Worm (Caenorhabditis elegans) whole organism, young adult: ENCODE results near the gene R02F11.2.

Source experiments
- B0019.2 ChIP-seq: fragments of 200-800 bp; sonication (Bioruptor generic); conservative IDR thresholded peaks from 2 replicates; pipeline ENCODE4 v1.3.6; 2022; ENCODE audit warnings: missing genetic modification reagents, missing genetic modification characterization, missing compliant biosample characterization
- C17E4.6 ChIP-seq: fragments of 200-800 bp; sonication (Bioruptor generic); IDR thresholded peaks from 2 replicates; pipeline ENCODE4 v1.3.6; 2022; ENCODE audit warnings: missing genetic modification reagents, missing genetic modification characterization, missing compliant biosample characterization
- F39B2.1 ChIP-seq: fragments of 200-800 bp; sonication (Bioruptor generic); IDR thresholded peaks from 2 replicates; pipeline ENCODE4 v1.3.6; 2022; ENCODE audit warnings: missing genetic modification reagents, missing genetic modification characterization, missing compliant biosample characterization
- F57A8.1 ChIP-seq: fragments of 200-800 bp; sonication (Bioruptor generic); optimal IDR thresholded peaks from 2 replicates; lab custom pipeline; 2018; ENCODE audit warnings: mild to moderate bottlenecking, missing genetic modification characterization, moderate library complexity, missing compliant biosample characterization
- F57C9.4 ChIP-seq: sonication (generic microtip); optimal IDR thresholded peaks from 2 replicates; lab custom pipeline; 2017; ENCODE audit warnings: mild to moderate bottlenecking, missing genetic modification characterization, missing compliant biosample characterization
- K11D2.4 ChIP-seq: fragments of 200-800 bp; sonication (Bioruptor generic); IDR thresholded peaks from 2 replicates; pipeline ENCODE4 v1.3.6; 2022; ENCODE audit warnings: missing genetic modification reagents, missing genetic modification characterization, missing compliant biosample characterization
- Y53G8AR.9 ChIP-seq: fragments of 200-800 bp; sonication (Bioruptor generic); conservative IDR thresholded peaks from 2 replicates; pipeline ENCODE4 v1.3.6; 2022; ENCODE audit warnings: missing genetic modification reagents, missing genetic modification characterization, missing compliant biosample characterization
- Y56A3A.18 ChIP-seq: fragments of 200-800 bp; sonication (Bioruptor generic); IDR thresholded peaks from 2 replicates; pipeline ENCODE4 v1.3.6; 2022; ENCODE audit warnings: missing genetic modification reagents, missing genetic modification characterization, missing compliant biosample characterization
- Y67H2A.10 ChIP-seq: fragments of 200-800 bp; sonication (Bioruptor generic); conservative IDR thresholded peaks from 2 replicates; pipeline ENCODE4 v1.3.6; 2022; ENCODE audit warnings: missing genetic modification reagents, missing genetic modification characterization, missing compliant biosample characterization
- Y79H2A.3 ChIP-seq: fragments of 200-800 bp; sonication (Bioruptor generic); conservative IDR thresholded peaks from 2 replicates; pipeline ENCODE4 v1.3.6; 2022; ENCODE audit warnings: missing genetic modification reagents, missing genetic modification characterization, missing compliant biosample characterization
- ZK185.1 ChIP-seq: sonication (generic microtip); optimal IDR thresholded peaks from 2 replicates; lab custom pipeline; 2016; ENCODE audit warnings: mild to moderate bottlenecking, missing genetic modification characterization, missing compliant biosample characterization; ENCODE audit not compliant: poor library complexity, severe bottlenecking
- aptf-2 ChIP-seq: fragments of 200-800 bp; sonication (Bioruptor generic); conservative IDR thresholded peaks from 2 replicates; pipeline ENCODE4 v1.3.6; 2022; ENCODE audit warnings: missing genetic modification reagents, missing genetic modification characterization, missing compliant biosample characterization
- attf-5 ChIP-seq: fragments of 200-800 bp; sonication (Bioruptor generic); optimal IDR thresholded peaks from 2 replicates; lab custom pipeline; 2018; ENCODE audit warnings: mild to moderate bottlenecking, missing genetic modification characterization, missing compliant biosample characterization
- cebp-1 ChIP-seq, 2 experiments: fragments of 200-800 bp in 1 of 2; sonication (Bioruptor generic) in 1 of 2; sonication (generic microtip) in 1 of 2; IDR thresholded peaks in 1 of 2; optimal IDR thresholded peaks in 1 of 2; 2 replicates each; pipeline versions ENCODE4 v1.3.6 to Lab custom; 2017 to 2022; ENCODE audit warnings: missing compliant biosample characterization in 2 of 2, missing genetic modification characterization in 2 of 2, mild to moderate bottlenecking in 1 of 2, missing genetic modification reagents in 1 of 2, moderate library complexity in 1 of 2
- cebp-2 ChIP-seq: fragments of 200-800 bp; sonication (Bioruptor generic); IDR thresholded peaks from 2 replicates; pipeline ENCODE4 v1.3.6; 2022; ENCODE audit warnings: missing genetic modification characterization, missing compliant biosample characterization
- ceh-27 ChIP-seq: fragments of 200-800 bp; sonication (Bioruptor generic); optimal IDR thresholded peaks from 2 replicates; lab custom pipeline; 2018; ENCODE audit warnings: mild to moderate bottlenecking, missing genetic modification characterization, moderate library complexity, missing compliant biosample characterization
- ceh-40 ChIP-seq: fragments of 200-800 bp; sonication (Bioruptor generic); IDR thresholded peaks from 2 replicates; pipeline ENCODE4 v1.3.6; 2022; ENCODE audit warnings: missing genetic modification characterization, missing compliant biosample characterization
- ceh-79 ChIP-seq: sonication (generic microtip); optimal IDR thresholded peaks from 2 replicates; lab custom pipeline; 2017; ENCODE audit warnings: mild to moderate bottlenecking, missing genetic modification characterization, missing compliant biosample characterization
- chd-7 ChIP-seq: sonication (generic microtip); optimal IDR thresholded peaks from 2 replicates; lab custom pipeline; 2016; ENCODE audit warnings: mild to moderate bottlenecking, missing genetic modification characterization, moderate library complexity, missing compliant biosample characterization
- die-1 ChIP-seq: sonication (generic microtip); optimal IDR thresholded peaks from 2 replicates; lab custom pipeline; 2016; ENCODE audit warnings: missing genotype, mild to moderate bottlenecking, missing genetic modification characterization, missing compliant biosample characterization
- dpl-1 ChIP-seq: fragments of 150-350 bp; optimal IDR thresholded peaks from 2 replicates; lab custom pipeline; 2014; ENCODE audit warnings: missing biosample characterization, missing genetic modification reagents, missing genetic modification characterization
- egrh-3 ChIP-seq: fragments of 200-800 bp; sonication (Bioruptor generic); IDR thresholded peaks from 2 replicates; pipeline ENCODE4 v1.3.6; 2022; ENCODE audit warnings: missing genetic modification reagents, missing genetic modification characterization, missing compliant biosample characterization
- him-1 ChIP-seq: sonication (generic microtip); optimal IDR thresholded peaks from 2 replicates; lab custom pipeline; 2016; ENCODE audit warnings: missing genotype, missing genetic modification reagents, missing genetic modification characterization, missing compliant biosample characterization
- hlh-12 ChIP-seq: sonication (generic microtip); optimal IDR thresholded peaks from 2 replicates; lab custom pipeline; 2016; ENCODE audit warnings: missing genetic modification characterization, missing compliant biosample characterization
- hmg-1.2 ChIP-seq: fragments of 200-800 bp; sonication (Bioruptor generic); IDR thresholded peaks from 2 replicates; pipeline ENCODE4 v1.3.6; 2022; ENCODE audit warnings: missing genetic modification reagents, missing genetic modification characterization, missing compliant biosample characterization
- lin-35 ChIP-seq, 3 experiments: fragments of 150-350 bp in 2 of 3; sonication (generic microtip) in 1 of 3; optimal IDR thresholded peaks; 2 replicates each; lab custom pipeline; 2014 to 2018; ENCODE audit warnings: missing biosample characterization in 3 of 3, missing genetic modification characterization in 3 of 3, missing genetic modification reagents in 3 of 3
- madf-6 ChIP-seq: fragments of 200-800 bp; sonication (Bioruptor generic); IDR thresholded peaks from 2 replicates; pipeline ENCODE4 v1.3.6; 2022; ENCODE audit warnings: missing genetic modification reagents, missing genetic modification characterization, missing compliant biosample characterization
- madf-8 ChIP-seq: fragments of 200-800 bp; sonication (Bioruptor generic); conservative IDR thresholded peaks from 2 replicates; pipeline ENCODE4 v1.3.6; 2022; ENCODE audit warnings: missing genetic modification reagents, missing genetic modification characterization, missing compliant biosample characterization
- mcd-1 ChIP-seq: fragments of 200-800 bp; sonication (Bioruptor generic); IDR thresholded peaks from 2 replicates; pipeline ENCODE4 v1.3.6; 2022; ENCODE audit warnings: missing genetic modification reagents, missing genetic modification characterization, missing compliant biosample characterization
- mes-4 ChIP-seq: sonication (generic microtip); optimal IDR thresholded peaks from 2 replicates; lab custom pipeline; 2016; ENCODE audit warnings: missing genotype, missing genetic modification characterization, missing compliant biosample characterization
- mxl-1 ChIP-seq: sonication (generic microtip); optimal IDR thresholded peaks from 2 replicates; lab custom pipeline; 2016; ENCODE audit warnings: missing genetic modification characterization, missing compliant biosample characterization
- nfya-1 ChIP-seq: sonication (generic microtip); optimal IDR thresholded peaks from 2 replicates; lab custom pipeline; 2017; ENCODE audit warnings: antibody characterized with exemption, missing compliant biosample characterization, missing genetic modification characterization, borderline replicate concordance; ENCODE audit not compliant: insufficient read depth
- nhr-120 ChIP-seq: fragments of 200-800 bp; sonication (Bioruptor generic); IDR thresholded peaks from 2 replicates; pipeline ENCODE4 v1.3.6; 2022; ENCODE audit warnings: missing genetic modification characterization, missing compliant biosample characterization
- nhr-179 ChIP-seq: sonication (generic microtip); optimal IDR thresholded peaks from 2 replicates; lab custom pipeline; 2016; ENCODE audit warnings: mild to moderate bottlenecking, missing genetic modification characterization, missing compliant biosample characterization
- pha-4 ChIP-seq: fragments of 150-350 bp; sonication (generic microtip); optimal IDR thresholded peaks from 2 replicates; lab custom pipeline; 2014; ENCODE audit warnings: missing biosample characterization, missing genetic modification reagents, missing genetic modification characterization
- rcor-1 ChIP-seq: fragments of 200-800 bp; sonication (Bioruptor generic); IDR thresholded peaks from 2 replicates; pipeline ENCODE4 v1.3.6; 2022; ENCODE audit warnings: missing genetic modification reagents, missing genetic modification characterization, missing compliant biosample characterization
- repo-1 ChIP-seq: sonication (generic microtip); optimal IDR thresholded peaks from 2 replicates; lab custom pipeline; 2017; ENCODE audit warnings: mild to moderate bottlenecking, missing genetic modification characterization, missing compliant biosample characterization
- sptf-2 ChIP-seq: fragments of 200-800 bp; sonication (Bioruptor generic); optimal IDR thresholded peaks from 2 replicates; lab custom pipeline; 2018; ENCODE audit warnings: mild to moderate bottlenecking, missing genetic modification characterization, missing compliant biosample characterization
- tlf-1 ChIP-seq: fragments of 200-800 bp; sonication (Bioruptor generic); optimal IDR thresholded peaks from 2 replicates; lab custom pipeline; 2018; ENCODE audit warnings: mild to moderate bottlenecking, missing genetic modification characterization, missing compliant biosample characterization
- zfh-2 ChIP-seq: fragments of 200-800 bp; sonication (Bioruptor generic); conservative IDR thresholded peaks from 2 replicates; pipeline ENCODE4 v1.3.6; 2022; ENCODE audit warnings: missing genetic modification reagents, missing genetic modification characterization, missing compliant biosample characterization
- ztf-22 ChIP-seq: fragments of 200-800 bp; sonication (Bioruptor generic); optimal IDR thresholded peaks from 2 replicates; lab custom pipeline; 2018; ENCODE audit warnings: mild to moderate bottlenecking, missing genetic modification characterization, moderate library complexity, missing compliant biosample characterization
- ztf-26 ChIP-seq: sonication (generic microtip); optimal IDR thresholded peaks from 2 replicates; lab custom pipeline; 2017; ENCODE audit warnings: missing genetic modification characterization, missing compliant biosample characterization
- ztf-6 ChIP-seq: fragments of 200-800 bp; sonication (Bioruptor generic); IDR thresholded peaks from 2 replicates; pipeline ENCODE4 v1.3.6; 2022; ENCODE audit warnings: missing genetic modification reagents, missing genetic modification characterization, missing compliant biosample characterization

The R02F11.2 gene

ce11 chrV:4805847-4806246 is 11.4 kb downstream of the R02F11.2 start, which contains the start of gene R02F11.3:
Gene R02F11.3, minus strand, starts transcription at chrV:4805947.
- no peak for TF ChIP-seq nhr-120
- no peak for TF ChIP-seq Y53G8AR.9 (GFP tag; lab: Robert Waterston, UW)

ce11 chrV:4806859-4807258 is 12.5 kb downstream of the R02F11.2 start:
- TF ChIP-seq nhr-179 (no peak), hmg-1.2 (peak; percentile 28; the same call in 1 of the 2 replicates)

ce11 chrV:4810653-4811052 is 16.3 kb downstream of the R02F11.2 start:
- TF ChIP-seq attf-5 (GFP tag; lab: Kevin White, UChicago) = peak; percentile 12
- no peak for TF ChIP-seq ztf-26 (tag; lab: Kevin White, UChicago)
- TF ChIP-seq madf-8 (GFP tag; lab: Robert Waterston, UW) = 0 out of 2 replicates have a peak, but pooled peaks have one; percentile 21
- TF ChIP-seq mes-4 (tag; lab: Kevin White, UChicago) = no peak
- no peak for TF ChIP-seq cebp-1 (GFP tag; IDR thresholded peaks at IDR 0.05; lab: Robert Waterston, UW)
- TF ChIP-seq cebp-1 (tag; optimal IDR thresholded peaks at IDR 0.05; lab: Kevin White, UChicago) = peak; percentile 3
- TF ChIP-seq ceh-79 (tag; lab: Kevin White, UChicago) = no peak
- no peak for TF ChIP-seq F57A8.1 (GFP tag; lab: Kevin White, UChicago)
- TF ChIP-seq tlf-1 (GFP tag; lab: Kevin White, UChicago) = no peak
- TF ChIP-seq lin-35 (GFP tag; optimal IDR thresholded peaks at IDR 0.05; lab: Kevin White, UChicago) = peak in 1 of 3 experiments; percentile 5
- no peak for TF ChIP-seq B0019.2 (GFP tag; lab: Robert Waterston, UW)
- TF ChIP-seq egrh-3 (GFP tag; lab: Robert Waterston, UW) = peak; percentile 54; the same call in 1 of the 2 replicates
- TF ChIP-seq sptf-2 (GFP tag; lab: Kevin White, UChicago) = no peak
- peak; percentile 89 for TF ChIP-seq zfh-2 (GFP tag; lab: Robert Waterston, UW)
- TF ChIP-seq Y79H2A.3 (GFP tag; lab: Robert Waterston, UW) = no peak
- peak; percentile 5 for TF ChIP-seq dpl-1 (GFP tag; lab: Kevin White, UChicago)
- TF ChIP-seq ceh-40 = no peak
- TF ChIP-seq Y56A3A.18 (GFP tag; lab: Robert Waterston, UW) = no peak
- no peak for TF ChIP-seq mxl-1 (tag; lab: Kevin White, UChicago)
- TF ChIP-seq C17E4.6 (GFP tag; lab: Robert Waterston, UW) = no peak
- TF ChIP-seq F39B2.1 (GFP tag; lab: Robert Waterston, UW) = no peak
- peak; percentile 5 for TF ChIP-seq ceh-27 (GFP tag; lab: Kevin White, UChicago)
- TF ChIP-seq mcd-1 (GFP tag; lab: Robert Waterston, UW) = peak; percentile 60
- no peak for TF ChIP-seq nhr-120
- 0 out of 2 replicates have a peak, but pooled peaks have one; percentile 36 for TF ChIP-seq madf-6
- no peak for TF ChIP-seq die-1 (tag; lab: Kevin White, UChicago)
- TF ChIP-seq cebp-2 (GFP tag; lab: Robert Waterston, UW) = no peak
- no peak for TF ChIP-seq ztf-22
- TF ChIP-seq, all 124 proteins: peak for 10

ce11 chrV:4813825-4814224 is 19.4 kb downstream of the R02F11.2 start:
- TF ChIP-seq aptf-2 (GFP tag; lab: Robert Waterston, UW) (no peak), chd-7 (tag; lab: Kevin White, UChicago) (no peak), cebp-2 (GFP tag; lab: Robert Waterston, UW) (no peak), him-1 (tag; lab: Kevin White, UChicago) (no peak), Y67H2A.10 (no peak), cebp-1 (GFP tag; IDR thresholded peaks at IDR 0.05; lab: Robert Waterston, UW) (no peak), cebp-1 (tag; optimal IDR thresholded peaks at IDR 0.05; lab: Kevin White, UChicago) (no peak), nfya-1 (tag; lab: Kevin White, UChicago) (no peak), F57C9.4 (no peak), hlh-12 (tag; lab: Kevin White, UChicago) (no peak), pha-4 (tag; lab: Kevin White, UChicago) (no peak), K11D2.4 (GFP tag; lab: Robert Waterston, UW) (no peak), ztf-26 (tag; lab: Kevin White, UChicago) (no peak), ZK185.1 (tag; lab: Kevin White, UChicago) (no peak), repo-1 (no peak), ztf-6 (GFP tag; lab: Robert Waterston, UW) (no peak), ceh-79 (tag; lab: Kevin White, UChicago) (no peak), egrh-3 (GFP tag; lab: Robert Waterston, UW) (no peak), rcor-1 (no peak), ceh-27 (GFP tag; lab: Kevin White, UChicago) (no peak)
